Fruit fly (Drosophila melanogaster): ENCODE data around the gene chinmo.

The chinmo gene

dm6 chr2L:1651053-1651452 lies at the start of gene chinmo:
chinmo (plus strand) TSS chr2L:1651258.
- peak; percentile 22 for TF ChIP-seq Vsx2 (GFP tag; optimal IDR thresholded peaks at IDR 0.05; ENCODE audit: partially characterized antibody)
- TF ChIP-seq psq (GFP tag; optimal IDR thresholded peaks at IDR 0.05), result peak; percentile 41
- TF ChIP-seq GATAd (GFP tag; optimal IDR thresholded peaks at IDR 0.05), result no peak
- TF ChIP-seq Sp1 (GFP tag; optimal IDR thresholded peaks at IDR 0.05), result peak; percentile 38
- TF ChIP-seq Hr83 (GFP tag; optimal IDR thresholded peaks at IDR 0.05; ENCODE audit: poor library complexity, severe bottlenecking), result peak; percentile 68
- TF ChIP-seq rgr (GFP tag; optimal IDR thresholded peaks at IDR 0.05), result peak; percentile 39
- peak; percentile 22 for TF ChIP-seq br (GFP tag; optimal IDR thresholded peaks at IDR 0.05)
- TF ChIP-seq Dfd (GFP tag; optimal IDR thresholded peaks at IDR 0.05), result no peak
- TF ChIP-seq brk (GFP tag; optimal IDR thresholded peaks at IDR 0.05), result no peak
- TF ChIP-seq pan (optimal IDR thresholded peaks at IDR 0.05), result no peak
- peak; percentile 51 for TF ChIP-seq h (GFP tag; optimal IDR thresholded peaks at IDR 0.05)
- TF ChIP-seq HLH106 (tag; optimal IDR thresholded peaks at IDR 0.05), result no peak
- no peak for TF ChIP-seq sv (GFP tag; optimal IDR thresholded peaks at IDR 0.05)
- no peak for TF ChIP-seq Rel (GFP tag; optimal IDR thresholded peaks at IDR 0.05)
- peak; percentile 23 for TF ChIP-seq Rel (tag; optimal IDR thresholded peaks at IDR 0.05)
- no peak for TF ChIP-seq tai (GFP tag; optimal IDR thresholded peaks at IDR 0.05)
- peak in 1 of 2 experiments; percentile 36 for TF ChIP-seq foxo (GFP tag; optimal IDR thresholded peaks at IDR 0.05)
- TF ChIP-seq dl (GFP tag; optimal IDR thresholded peaks at IDR 0.05; ENCODE audit: insufficient read depth in 1 of 2, partially characterized antibody in 2 of 2), result peak in 1 of 2 experiments; percentile 43
- peak; percentile 26 for TF ChIP-seq OdsH (GFP tag; optimal IDR thresholded peaks at IDR 0.05)
- TF ChIP-seq Dif (GFP tag; optimal IDR thresholded peaks at IDR 0.05; ENCODE audit: partially characterized antibody), result peak; percentile 79
- no peak for TF ChIP-seq N (GFP tag; optimal IDR thresholded peaks at IDR 0.05)
- no peak for TF ChIP-seq CrebA (GFP tag; optimal IDR thresholded peaks at IDR 0.05; ENCODE audit: borderline replicate concordance)
- peak; percentile 25 for TF ChIP-seq fru (GFP tag; optimal IDR thresholded peaks at IDR 0.05)
- TF ChIP-seq Hnf4 (GFP tag; optimal IDR thresholded peaks at IDR 0.05), result peak; percentile 30
- TF ChIP-seq CG32264 (GFP tag; optimal IDR thresholded peaks at IDR 0.05), result no peak
- no peak for TF ChIP-seq sage (GFP tag; optimal IDR thresholded peaks at IDR 0.05)

dm6 chr2L:1603847-1604246 lies 47.2 kb upstream of the chinmo start:
- TF ChIP-seq HLH106 (tag; optimal IDR thresholded peaks at IDR 0.05) (no peak), tai (GFP tag; optimal IDR thresholded peaks at IDR 0.05) (no peak), woc (GFP tag; optimal IDR thresholded peaks at IDR 0.05) (no peak), Rel (GFP tag; optimal IDR thresholded peaks at IDR 0.05) (no peak), Rel (tag; optimal IDR thresholded peaks at IDR 0.05) (no peak), Abd-B (GFP tag; optimal IDR thresholded peaks at IDR 0.05) (no peak), CG32264 (GFP tag; optimal IDR thresholded peaks at IDR 0.05) (no peak), foxo (GFP tag; optimal IDR thresholded peaks at IDR 0.05) (no peak), N (GFP tag; optimal IDR thresholded peaks at IDR 0.05) (no peak), br (GFP tag; optimal IDR thresholded peaks at IDR 0.05) (no peak), Mio (GFP tag; optimal IDR thresholded peaks at IDR 0.05) (no peak), rgr (GFP tag; optimal IDR thresholded peaks at IDR 0.05) (no peak), dsf (GFP tag; optimal IDR thresholded peaks at IDR 0.05; ENCODE audit: borderline replicate concordance) (no peak)

dm6 chr2L:1606758-1607157 lies 44.3 kb upstream of the chinmo start:
- TF ChIP-seq lola (GFP tag; optimal IDR thresholded peaks at IDR 0.05), result no peak
- TF ChIP-seq Dfd (GFP tag; optimal IDR thresholded peaks at IDR 0.05), result peak; percentile 78

dm6 chr2L:1611122-1611521 lies 39.9 kb upstream of the chinmo start, which contains the start of the genes Rab3GAP1 and CG14352:
Rab3GAP1 (minus strand) TSS chr2L:1611157.
CG14352 (plus strand) TSS chr2L:1611410.
- TF ChIP-seq Jra (GFP tag; optimal IDR thresholded peaks at IDR 0.05) (peak; percentile 78), ey (GFP tag; optimal IDR thresholded peaks at IDR 0.05) (peak; percentile 86), OdsH (GFP tag; optimal IDR thresholded peaks at IDR 0.05) (peak; percentile 74), GATAd (GFP tag; optimal IDR thresholded peaks at IDR 0.05) (peak; percentile 10), Abd-B (GFP tag; optimal IDR thresholded peaks at IDR 0.05) (no peak), N (GFP tag; optimal IDR thresholded peaks at IDR 0.05) (no peak), Dif (GFP tag; optimal IDR thresholded peaks at IDR 0.05; ENCODE audit: partially characterized antibody) (no peak), usp (GFP tag; optimal IDR thresholded peaks at IDR 0.05) (no peak), pan (optimal IDR thresholded peaks at IDR 0.05) (no peak), Vsx2 (GFP tag; optimal IDR thresholded peaks at IDR 0.05; ENCODE audit: partially characterized antibody) (no peak), tai (GFP tag; optimal IDR thresholded peaks at IDR 0.05) (no peak), Rel (GFP tag; optimal IDR thresholded peaks at IDR 0.05) (no peak), Rel (tag; optimal IDR thresholded peaks at IDR 0.05) (peak; percentile 35), brk (GFP tag; optimal IDR thresholded peaks at IDR 0.05) (no peak), br (GFP tag; optimal IDR thresholded peaks at IDR 0.05) (peak; percentile 89), fru (GFP tag; optimal IDR thresholded peaks at IDR 0.05) (peak; percentile 71), dmrt93B (GFP tag; optimal IDR thresholded peaks at IDR 0.05) (peak; percentile 75), sage (GFP tag; optimal IDR thresholded peaks at IDR 0.05) (no peak), CG32264 (GFP tag; optimal IDR thresholded peaks at IDR 0.05) (peak; percentile 76), Mio (GFP tag; optimal IDR thresholded peaks at IDR 0.05) (no peak), psq (GFP tag; optimal IDR thresholded peaks at IDR 0.05) (peak; percentile 69), Hr78 (GFP tag; optimal IDR thresholded peaks at IDR 0.05) (no peak), Hr83 (GFP tag; optimal IDR thresholded peaks at IDR 0.05; ENCODE audit: poor library complexity, severe bottlenecking) (peak; percentile 68), foxo (GFP tag; optimal IDR thresholded peaks at IDR 0.05) (peak in 1 of 2 experiments; percentile 92), Dfd (GFP tag; optimal IDR thresholded peaks at IDR 0.05) (peak; percentile 28), CG9705 (GFP tag; optimal IDR thresholded peaks at IDR 0.05) (peak; percentile 85), dl (GFP tag; optimal IDR thresholded peaks at IDR 0.05; ENCODE audit: insufficient read depth in 1 of 2, partially characterized antibody in 2 of 2) (no peak), rgr (GFP tag; optimal IDR thresholded peaks at IDR 0.05) (peak; percentile 85), CrebA (GFP tag; optimal IDR thresholded peaks at IDR 0.05; ENCODE audit: borderline replicate concordance) (no peak), jim (GFP tag; optimal IDR thresholded peaks at IDR 0.05) (no peak), Hnf4 (GFP tag; optimal IDR thresholded peaks at IDR 0.05) (no peak), sv (GFP tag; optimal IDR thresholded peaks at IDR 0.05) (peak; percentile 87), Myc (optimal IDR thresholded peaks at IDR 0.05) (no peak), lola (GFP tag; optimal IDR thresholded peaks at IDR 0.05) (no peak), HLH106 (tag; optimal IDR thresholded peaks at IDR 0.05) (peak; percentile 90)
